Worm (Caenorhabditis elegans) whole organism, L4 larva: Measurements from ENCODE around the gene syx-3.

Experiments
- D1046.2 ChIP-seq: fragments of 200-800 bp; sonication (Bioruptor generic); IDR thresholded peaks from 2 replicates; pipeline ENCODE4 v1.3.6; 2022; ENCODE audit warnings: missing genetic modification characterization, missing compliant biosample characterization
- F10B5.3 ChIP-seq: sonication (generic microtip); optimal IDR thresholded peaks from 2 replicates; lab custom pipeline; 2016; ENCODE audit warnings: mild to moderate bottlenecking, missing genetic modification characterization, missing compliant biosample characterization
- F49E8.2 ChIP-seq: sonication (generic microtip); optimal IDR thresholded peaks from 2 replicates; lab custom pipeline; 2016; ENCODE audit warnings: missing compliant biosample characterization, mild to moderate bottlenecking, missing genetic modification characterization, borderline replicate concordance
- T20F7.1 ChIP-seq: fragments of 200-800 bp; sonication (Bioruptor generic); optimal IDR thresholded peaks from 2 replicates; lab custom pipeline; 2018; ENCODE audit warnings: mild to moderate bottlenecking, missing genetic modification characterization, missing compliant biosample characterization
- aha-1 ChIP-seq: fragments of 150-350 bp; peaks from one replicate; lab custom pipeline; 2014; ENCODE audit warnings: missing biosample characterization, missing genetic modification characterization
- ceh-44 ChIP-seq: fragments of 200-800 bp; sonication (Bioruptor generic); IDR thresholded peaks from 2 replicates; pipeline ENCODE4 v1.3.6; 2022; ENCODE audit warnings: missing genetic modification reagents, missing genetic modification characterization, missing compliant biosample characterization
- ceh-82 ChIP-seq: sonication (generic microtip); optimal IDR thresholded peaks from 2 replicates; lab custom pipeline; 2017; ENCODE audit warnings: missing biosample characterization, missing genetic modification characterization
- ces-1 ChIP-seq: fragments of 150-350 bp; sonication (generic microtip); optimal IDR thresholded peaks from 4 replicates; lab custom pipeline; 2014; ENCODE audit warnings: missing biosample characterization, missing genetic modification reagents, missing genetic modification characterization
- ctbp-1 ChIP-seq: fragments of 200-800 bp; sonication (Bioruptor generic); IDR thresholded peaks from 2 replicates; pipeline ENCODE4 v1.3.6; 2022; ENCODE audit warnings: missing genetic modification reagents, missing genetic modification characterization, missing compliant biosample characterization
- daf-16 ChIP-seq, 3 experiments: sonication (generic microtip); optimal IDR thresholded peaks; 2 replicates each; lab custom pipeline; 2016 to 2017; ENCODE audit warnings: missing genetic modification characterization in 3 of 3, missing genetic modification reagents in 3 of 3, mild to moderate bottlenecking in 2 of 3, missing compliant biosample characterization in 2 of 3, missing biosample characterization in 1 of 3, moderate library complexity in 1 of 3
- daf-8 ChIP-seq: fragments of 200-800 bp; sonication (Bioruptor generic); IDR thresholded peaks from 2 replicates; pipeline ENCODE4 v1.3.6; 2022; ENCODE audit warnings: missing genetic modification characterization, missing compliant biosample characterization
- duxl-1 ChIP-seq: sonication (generic microtip); optimal IDR thresholded peaks from 2 replicates; lab custom pipeline; 2016; ENCODE audit warnings: mild to moderate bottlenecking, missing genetic modification characterization, moderate library complexity, missing compliant biosample characterization; ENCODE audit not compliant: poor library complexity
- egl-43 ChIP-seq: fragments of 200-800 bp; sonication (Bioruptor generic); IDR thresholded peaks from 2 replicates; pipeline ENCODE4 v1.3.6; 2022; ENCODE audit warnings: missing genetic modification reagents, missing genetic modification characterization, missing compliant biosample characterization
- fos-1 ChIP-seq: fragments of 150-350 bp; optimal IDR thresholded peaks from 2 replicates; lab custom pipeline; 2014; ENCODE audit warnings: missing biosample characterization, missing genetic modification characterization
- hif-1 ChIP-seq, 2 experiments: sonication (generic microtip); optimal IDR thresholded peaks; 2 replicates each; lab custom pipeline; 2016 to 2017; ENCODE audit warnings: missing compliant biosample characterization in 2 of 2, missing genetic modification characterization in 2 of 2, missing genetic modification reagents in 2 of 2, missing genotype in 2 of 2, mild to moderate bottlenecking in 1 of 2
- hlh-11 ChIP-seq: fragments of 200-800 bp; sonication (Bioruptor generic); optimal IDR thresholded peaks from 2 replicates; lab custom pipeline; 2018; ENCODE audit warnings: mild to moderate bottlenecking, missing genetic modification characterization, missing compliant biosample characterization
- lin-13 ChIP-seq: fragments of 150-350 bp; optimal IDR thresholded peaks from 2 replicates; lab custom pipeline; 2014; ENCODE audit warnings: missing biosample characterization, missing genetic modification reagents, missing genetic modification characterization
- lin-15B ChIP-seq: fragments of 150-350 bp; sonication (generic microtip); optimal IDR thresholded peaks from 3 replicates; lab custom pipeline; 2014; ENCODE audit warnings: missing biosample characterization, missing genetic modification characterization
- lin-29 ChIP-seq: fragments of 200-800 bp; sonication (Bioruptor generic); IDR thresholded peaks from 2 replicates; pipeline ENCODE4 v1.3.6; 2022; ENCODE audit warnings: missing genetic modification reagents, missing genetic modification characterization, missing compliant biosample characterization
- lir-3 ChIP-seq: sonication (generic microtip); optimal IDR thresholded peaks from 2 replicates; lab custom pipeline; 2016; ENCODE audit warnings: mild to moderate bottlenecking, missing genetic modification characterization, missing compliant biosample characterization
- madf-9 ChIP-seq: fragments of 200-800 bp; sonication (Bioruptor generic); conservative IDR thresholded peaks from 2 replicates; pipeline ENCODE4 v1.3.6; 2022; ENCODE audit warnings: missing genetic modification reagents, missing genetic modification characterization, missing compliant biosample characterization
- mdt-29 ChIP-seq: fragments of 200-800 bp; sonication (Bioruptor generic); IDR thresholded peaks from 2 replicates; pipeline ENCODE4 v1.3.6; 2022; ENCODE audit warnings: missing genetic modification reagents, missing genetic modification characterization, missing compliant biosample characterization
- mep-1 ChIP-seq: fragments of 150-350 bp; sonication (generic microtip); optimal IDR thresholded peaks from 3 replicates; lab custom pipeline; 2014; ENCODE audit warnings: missing biosample characterization, missing genetic modification characterization
- mxl-2 ChIP-seq: fragments of 200-800 bp; sonication (Bioruptor generic); conservative IDR thresholded peaks from 2 replicates; pipeline ENCODE4 v1.3.6; 2022; ENCODE audit warnings: missing genetic modification reagents, missing genetic modification characterization, missing compliant biosample characterization
- nhr-28 ChIP-seq: fragments of 150-350 bp; optimal IDR thresholded peaks from 2 replicates; lab custom pipeline; 2014; ENCODE audit warnings: missing biosample characterization, missing genetic modification characterization
- nhr-41 ChIP-seq: fragments of 200-800 bp; sonication (Bioruptor generic); IDR thresholded peaks from 2 replicates; pipeline ENCODE4 v1.3.6; 2022; ENCODE audit warnings: missing genetic modification reagents, missing genetic modification characterization, missing compliant biosample characterization
- nhr-77 ChIP-seq: fragments of 150-350 bp; optimal IDR thresholded peaks from 2 replicates; lab custom pipeline; 2014; ENCODE audit warnings: missing biosample characterization, missing genetic modification characterization
- pha-4 ChIP-seq, 2 experiments: fragments of 150-350 bp in 1 of 2; fragments of 200-800 bp in 1 of 2; sonication (Bioruptor generic) in 1 of 2; IDR thresholded peaks in 1 of 2; optimal IDR thresholded peaks in 1 of 2; 2 replicates each; pipeline versions ENCODE4 v1.3.6 to Lab custom; 2014 to 2022; ENCODE audit warnings: missing genetic modification characterization in 2 of 2, missing genetic modification reagents in 2 of 2, missing biosample characterization in 1 of 2, missing compliant biosample characterization in 1 of 2
- set-16 ChIP-seq: fragments of 200-800 bp; sonication (Bioruptor generic); IDR thresholded peaks from 2 replicates; pipeline ENCODE4 v1.3.6; 2022; ENCODE audit warnings: missing genetic modification reagents, missing genetic modification characterization, missing compliant biosample characterization
- spr-1 ChIP-seq: sonication (generic microtip); optimal IDR thresholded peaks from 2 replicates; lab custom pipeline; 2016; ENCODE audit warnings: mild to moderate bottlenecking, missing genetic modification characterization, missing compliant biosample characterization
- tra-1 ChIP-seq: fragments of 200-800 bp; sonication (Bioruptor generic); IDR thresholded peaks from 2 replicates; pipeline ENCODE4 v1.3.6; 2022; ENCODE audit warnings: missing genetic modification reagents, missing genetic modification characterization, missing compliant biosample characterization
- unc-62 ChIP-seq, 3 experiments: fragments of 150-350 bp in 1 of 3; sonication (generic microtip); optimal IDR thresholded peaks in 2 of 3; peaks in 1 of 3; 1 replicate in 1 of 3; 2 replicates in 2 of 3; lab custom pipeline; 2014 to 2017; ENCODE audit warnings: missing biosample characterization in 3 of 3, missing genetic modification characterization in 3 of 3, missing genetic modification reagents in 3 of 3, missing genotype in 1 of 3
- zag-1 ChIP-seq: fragments of 150-350 bp; optimal IDR thresholded peaks from 2 replicates; lab custom pipeline; 2014; ENCODE audit warnings: missing biosample characterization, missing genetic modification characterization
- zip-2 ChIP-seq: fragments of 150-350 bp; optimal IDR thresholded peaks from 2 replicates; lab custom pipeline; 2014; ENCODE audit warnings: missing biosample characterization, missing genetic modification characterization
- ztf-11 ChIP-seq: fragments of 150-350 bp; optimal IDR thresholded peaks from 2 replicates; lab custom pipeline; 2014; ENCODE audit warnings: missing biosample characterization, missing genetic modification characterization

Gene syx-3

ce11 chrX:5348529-5349148 lies at the start of gene syx-3:
TSS of gene syx-3 (plus strand) at chrX:5349098.
- TF ChIP-seq spr-1 = no peak
- no peak for TF ChIP-seq mep-1 (tag; lab: Kevin White, UChicago)
- TF ChIP-seq lir-3 = no peak
- TF ChIP-seq fos-1 (tag; lab: Kevin White, UChicago) = no peak
- peak; percentile 94 for TF ChIP-seq aha-1 (tag; lab: Kevin White, UChicago)
- peak; percentile 13 for TF ChIP-seq hlh-11
- peak; percentile 7 for TF ChIP-seq nhr-28 (tag; lab: Kevin White, UChicago)
- no peak for TF ChIP-seq ctbp-1 (GFP tag; lab: Robert Waterston, UW)
- TF ChIP-seq T20F7.1 (GFP tag; lab: Kevin White, UChicago) = no peak
- TF ChIP-seq unc-62 (GFP tag; optimal IDR thresholded peaks at IDR 0.05 in 1 of 2; lab: Kevin White, UChicago) = peak in 1 of 2 experiments; percentile 5
- no peak for TF ChIP-seq unc-62 (tag; optimal IDR thresholded peaks at IDR 0.05; lab: Kevin White, UChicago)
- TF ChIP-seq F49E8.2 (tag; lab: Kevin White, UChicago) = no peak
- TF ChIP-seq set-16 (GFP tag; lab: Robert Waterston, UW) = no peak
- peak; percentile 47 for TF ChIP-seq duxl-1
- no peak for TF ChIP-seq lin-29 (GFP tag; lab: Robert Waterston, UW)

ce11 chrX:5303500-5303899 lies 45.4 kb upstream of the syx-3 start, which contains the start of gene ags-3:
TSS of gene ags-3 (minus strand) at chrX:5303600.
- TF ChIP-seq D1046.2 = no peak

ce11 chrX:5309622-5310021 lies 39.3 kb upstream of the syx-3 start:
- no peak for TF ChIP-seq hif-1 (tag; optimal IDR thresholded peaks at IDR 0.05; lab: Kevin White, UChicago)
- no peak for TF ChIP-seq lin-13 (GFP tag; lab: Kevin White, UChicago)
- TF ChIP-seq egl-43 = 0 out of 2 replicates have a peak, but pooled peaks have one; percentile 17
- no peak for TF ChIP-seq ces-1 (GFP tag; lab: Kevin White, UChicago)
- no peak for TF ChIP-seq F10B5.3 (tag; lab: Kevin White, UChicago)
- no peak for TF ChIP-seq tra-1
- no peak for TF ChIP-seq daf-8 (GFP tag; lab: Robert Waterston, UW)
- TF ChIP-seq lin-15B = no peak

- TF ChIP-seq T20F7.1 (GFP tag; lab: Kevin White, UChicago) (no peak), daf-16 (GFP tag; optimal IDR thresholded peaks at IDR 0.05; lab: Kevin White, UChicago) (no peak), daf-16 (tag; optimal IDR thresholded peaks at IDR 0.05; lab: Kevin White, UChicago) (no peak), zag-1 (tag; lab: Kevin White, UChicago) (no peak), ceh-82 (no peak), zip-2 (no peak), ztf-11 (tag; lab: Kevin White, UChicago) (no peak), nhr-41 (GFP tag; lab: Robert Waterston, UW) (no peak), daf-8 (GFP tag; lab: Robert Waterston, UW) (no peak), madf-9 (no peak), ceh-44 (GFP tag; lab: Robert Waterston, UW) (no peak), mdt-29 (GFP tag; lab: Robert Waterston, UW) (no peak), nhr-77 (no peak), mxl-2 (GFP tag; lab: Robert Waterston, UW) (no peak), pha-4 (GFP tag; IDR thresholded peaks at IDR 0.05; lab: Robert Waterston, UW) (no peak), pha-4 (tag; optimal IDR thresholded peaks at IDR 0.05; lab: Kevin White, UChicago) (no peak)
Measured at ce11 chrX:5311174-5311573, 37.7 kb upstream of the syx-3 start.
